Worm (Caenorhabditis elegans) whole organism, L4 larva: ENCODE data around the gene ZC443.1.

ENCODE experiments used
- D1046.2 ChIP-seq: fragments of 200-800 bp; sonication (Bioruptor generic); IDR thresholded peaks from 2 replicates; pipeline ENCODE4 v1.3.6; 2022; ENCODE audit warnings: missing genetic modification characterization, missing compliant biosample characterization
- F10B5.3 ChIP-seq: sonication (generic microtip); optimal IDR thresholded peaks from 2 replicates; lab custom pipeline; 2016; ENCODE audit warnings: mild to moderate bottlenecking, missing genetic modification characterization, missing compliant biosample characterization
- F37D6.2 ChIP-seq: sonication (generic microtip); optimal IDR thresholded peaks from 2 replicates; lab custom pipeline; 2016; ENCODE audit warnings: mild to moderate bottlenecking, missing genetic modification characterization, missing compliant biosample characterization
- F44E2.7 ChIP-seq: fragments of 200-800 bp; sonication (Bioruptor generic); IDR thresholded peaks from 2 replicates; pipeline ENCODE4 v2.1.2; 2022; ENCODE audit warnings: missing genetic modification characterization, missing compliant biosample characterization
- F49E8.2 ChIP-seq: sonication (generic microtip); optimal IDR thresholded peaks from 2 replicates; lab custom pipeline; 2016; ENCODE audit warnings: missing compliant biosample characterization, mild to moderate bottlenecking, missing genetic modification characterization, borderline replicate concordance
- T20F7.1 ChIP-seq: fragments of 200-800 bp; sonication (Bioruptor generic); optimal IDR thresholded peaks from 2 replicates; lab custom pipeline; 2018; ENCODE audit warnings: mild to moderate bottlenecking, missing genetic modification characterization, missing compliant biosample characterization
- T26A8.4 ChIP-seq: fragments of 200-800 bp; sonication (Bioruptor generic); IDR thresholded peaks from 2 replicates; pipeline ENCODE4 v1.3.6; 2022; ENCODE audit warnings: missing genetic modification characterization, missing compliant biosample characterization
- Y105C5A.15 ChIP-seq: fragments of 200-800 bp; sonication (Bioruptor generic); IDR thresholded peaks from 2 replicates; pipeline ENCODE4 v1.3.6; 2022; ENCODE audit warnings: missing genetic modification characterization, missing compliant biosample characterization
- ZK337.2 ChIP-seq: fragments of 200-800 bp; sonication (Bioruptor generic); IDR thresholded peaks from 2 replicates; pipeline ENCODE4 v1.3.6; 2022; ENCODE audit warnings: missing genetic modification reagents, missing genetic modification characterization, missing compliant biosample characterization
- ama-1 ChIP-seq: fragments of 150-350 bp; optimal IDR thresholded peaks from 2 replicates; lab custom pipeline; 2014; ENCODE audit warnings: inconsistent platforms, mixed read lengths
- ceh-28 ChIP-seq: fragments of 150-350 bp; optimal IDR thresholded peaks from 2 replicates; lab custom pipeline; 2014; ENCODE audit warnings: missing biosample characterization, missing genetic modification reagents, missing genetic modification characterization
- ceh-82 ChIP-seq: sonication (generic microtip); optimal IDR thresholded peaks from 2 replicates; lab custom pipeline; 2017; ENCODE audit warnings: missing biosample characterization, missing genetic modification characterization
- cey-2 ChIP-seq: sonication (generic microtip); optimal IDR thresholded peaks from 3 replicates; lab custom pipeline; 2017; ENCODE audit warnings: missing genetic modification characterization, mild to moderate bottlenecking, missing compliant biosample characterization, antibody characterized with exemption, borderline replicate concordance; ENCODE audit not compliant: insufficient read depth
- daf-16 ChIP-seq, 3 experiments: sonication (generic microtip); optimal IDR thresholded peaks; 2 replicates each; lab custom pipeline; 2016 to 2017; ENCODE audit warnings: missing genetic modification characterization in 3 of 3, missing genetic modification reagents in 3 of 3, mild to moderate bottlenecking in 2 of 3, missing compliant biosample characterization in 2 of 3, missing biosample characterization in 1 of 3, moderate library complexity in 1 of 3
- daf-19 ChIP-seq: fragments of 200-800 bp; sonication (Bioruptor generic); conservative IDR thresholded peaks from 2 replicates; pipeline ENCODE4 v1.3.6; 2022; ENCODE audit warnings: missing genetic modification characterization, missing compliant biosample characterization
- dmd-8 ChIP-seq: fragments of 200-800 bp; sonication (Bioruptor generic); IDR thresholded peaks from 2 replicates; pipeline ENCODE4 v1.3.6; 2022; ENCODE audit warnings: missing genetic modification characterization, missing compliant biosample characterization
- dpl-1 ChIP-seq: fragments of 150-350 bp; optimal IDR thresholded peaks from 2 replicates; lab custom pipeline; 2014; ENCODE audit warnings: missing biosample characterization, missing genetic modification reagents, missing genetic modification characterization
- duxl-1 ChIP-seq: sonication (generic microtip); optimal IDR thresholded peaks from 2 replicates; lab custom pipeline; 2016; ENCODE audit warnings: mild to moderate bottlenecking, missing genetic modification characterization, moderate library complexity, missing compliant biosample characterization; ENCODE audit not compliant: poor library complexity
- dve-1 ChIP-seq: sonication (generic microtip); optimal IDR thresholded peaks from 2 replicates; lab custom pipeline; 2017; ENCODE audit warnings: antibody characterized with exemption, mild to moderate bottlenecking, missing genetic modification characterization, missing compliant biosample characterization; ENCODE audit not compliant: insufficient read depth
- egl-43 ChIP-seq: fragments of 200-800 bp; sonication (Bioruptor generic); IDR thresholded peaks from 2 replicates; pipeline ENCODE4 v1.3.6; 2022; ENCODE audit warnings: missing genetic modification reagents, missing genetic modification characterization, missing compliant biosample characterization
- hlh-11 ChIP-seq: fragments of 200-800 bp; sonication (Bioruptor generic); optimal IDR thresholded peaks from 2 replicates; lab custom pipeline; 2018; ENCODE audit warnings: mild to moderate bottlenecking, missing genetic modification characterization, missing compliant biosample characterization
- hlh-30 ChIP-seq: sonication (generic microtip); optimal IDR thresholded peaks from 2 replicates; lab custom pipeline; 2017; ENCODE audit warnings: antibody characterized with exemption, mild to moderate bottlenecking, missing genetic modification characterization, missing compliant biosample characterization; ENCODE audit not compliant: insufficient read depth
- jun-1 ChIP-seq: fragments of 150-350 bp; optimal IDR thresholded peaks from 2 replicates; lab custom pipeline; 2014; ENCODE audit warnings: missing biosample characterization, missing genetic modification reagents, missing genetic modification characterization
- lin-1 ChIP-seq: fragments of 200-800 bp; sonication (Bioruptor generic); IDR thresholded peaks from 2 replicates; pipeline ENCODE4 v1.3.6; 2022; ENCODE audit warnings: missing genetic modification reagents, missing genetic modification characterization, missing compliant biosample characterization
- lin-15B ChIP-seq: fragments of 150-350 bp; sonication (generic microtip); optimal IDR thresholded peaks from 3 replicates; lab custom pipeline; 2014; ENCODE audit warnings: missing biosample characterization, missing genetic modification characterization
- lsy-2 ChIP-seq, 2 experiments: fragments of 150-350 bp in 1 of 2; sonication (generic microtip) in 1 of 2; optimal IDR thresholded peaks; 2 replicates each; lab custom pipeline; 2014 to 2017; ENCODE audit warnings: missing biosample characterization in 2 of 2, missing genetic modification characterization in 2 of 2
- mep-1 ChIP-seq: fragments of 150-350 bp; sonication (generic microtip); optimal IDR thresholded peaks from 3 replicates; lab custom pipeline; 2014; ENCODE audit warnings: missing biosample characterization, missing genetic modification characterization
- nhr-111 ChIP-seq: fragments of 200-800 bp; sonication (Bioruptor generic); optimal IDR thresholded peaks from 2 replicates; lab custom pipeline; 2018; ENCODE audit warnings: mild to moderate bottlenecking, missing genetic modification characterization, missing compliant biosample characterization
- nhr-48 ChIP-seq: sonication (generic microtip); optimal IDR thresholded peaks from 2 replicates; lab custom pipeline; 2016; ENCODE audit warnings: mild to moderate bottlenecking, missing genetic modification characterization, missing compliant biosample characterization
- php-3 ChIP-seq: fragments of 200-800 bp; sonication (Bioruptor generic); IDR thresholded peaks from 2 replicates; pipeline ENCODE4 v1.3.6; 2022; ENCODE audit warnings: missing genetic modification reagents, missing genetic modification characterization, missing compliant biosample characterization
- saeg-2 ChIP-seq: fragments of 200-800 bp; sonication (Bioruptor generic); IDR thresholded peaks from 2 replicates; pipeline ENCODE4 v1.3.6; 2022; ENCODE audit warnings: missing genetic modification reagents, missing genetic modification characterization, missing compliant biosample characterization
- sdz-12 ChIP-seq: fragments of 200-800 bp; sonication (Bioruptor generic); optimal IDR thresholded peaks from 2 replicates; lab custom pipeline; 2018; ENCODE audit warnings: mild to moderate bottlenecking, missing genetic modification characterization, missing compliant biosample characterization
- skn-1 ChIP-seq: fragments of 150-350 bp; optimal IDR thresholded peaks from 2 replicates; lab custom pipeline; 2014; ENCODE audit warnings: missing biosample characterization, missing genetic modification characterization
- snpc-4 ChIP-seq: fragments of 150-350 bp; optimal IDR thresholded peaks from 2 replicates; lab custom pipeline; 2014; ENCODE audit warnings: missing biosample characterization, missing genetic modification characterization
- spr-1 ChIP-seq: sonication (generic microtip); optimal IDR thresholded peaks from 2 replicates; lab custom pipeline; 2016; ENCODE audit warnings: mild to moderate bottlenecking, missing genetic modification characterization, missing compliant biosample characterization
- spr-3 ChIP-seq: fragments of 200-800 bp; sonication (Bioruptor generic); optimal IDR thresholded peaks from 2 replicates; lab custom pipeline; 2018; ENCODE audit warnings: mild to moderate bottlenecking, missing genetic modification characterization, missing compliant biosample characterization
- tra-1 ChIP-seq: fragments of 200-800 bp; sonication (Bioruptor generic); IDR thresholded peaks from 2 replicates; pipeline ENCODE4 v1.3.6; 2022; ENCODE audit warnings: missing genetic modification reagents, missing genetic modification characterization, missing compliant biosample characterization
- unc-62 ChIP-seq, 3 experiments: fragments of 150-350 bp in 1 of 3; sonication (generic microtip); optimal IDR thresholded peaks in 2 of 3; peaks in 1 of 3; 1 replicate in 1 of 3; 2 replicates in 2 of 3; lab custom pipeline; 2014 to 2017; ENCODE audit warnings: missing biosample characterization in 3 of 3, missing genetic modification characterization in 3 of 3, missing genetic modification reagents in 3 of 3, missing genotype in 1 of 3
- zag-1 ChIP-seq: fragments of 150-350 bp; optimal IDR thresholded peaks from 2 replicates; lab custom pipeline; 2014; ENCODE audit warnings: missing biosample characterization, missing genetic modification characterization
- zfp-2 ChIP-seq: sonication (generic microtip); optimal IDR thresholded peaks from 2 replicates; lab custom pipeline; 2016; ENCODE audit warnings: mild to moderate bottlenecking, missing genetic modification characterization, missing compliant biosample characterization
- zfp-3 ChIP-seq: fragments of 200-800 bp; sonication (Bioruptor generic); conservative IDR thresholded peaks from 2 replicates; pipeline ENCODE4 v1.3.6; 2022; ENCODE audit warnings: missing genetic modification reagents, missing genetic modification characterization, missing compliant biosample characterization
- zip-11 ChIP-seq: fragments of 200-800 bp; sonication (Bioruptor generic); IDR thresholded peaks from 2 replicates; pipeline ENCODE4 v1.3.6; 2022; ENCODE audit warnings: missing genetic modification characterization, missing compliant biosample characterization
- ztf-11 ChIP-seq: fragments of 150-350 bp; optimal IDR thresholded peaks from 2 replicates; lab custom pipeline; 2014; ENCODE audit warnings: missing biosample characterization, missing genetic modification characterization
- ztf-7 ChIP-seq: fragments of 150-350 bp; optimal IDR thresholded peaks from 2 replicates; lab custom pipeline; 2014; ENCODE audit warnings: missing biosample characterization, missing genetic modification characterization

Gene ZC443.1

DNA sequence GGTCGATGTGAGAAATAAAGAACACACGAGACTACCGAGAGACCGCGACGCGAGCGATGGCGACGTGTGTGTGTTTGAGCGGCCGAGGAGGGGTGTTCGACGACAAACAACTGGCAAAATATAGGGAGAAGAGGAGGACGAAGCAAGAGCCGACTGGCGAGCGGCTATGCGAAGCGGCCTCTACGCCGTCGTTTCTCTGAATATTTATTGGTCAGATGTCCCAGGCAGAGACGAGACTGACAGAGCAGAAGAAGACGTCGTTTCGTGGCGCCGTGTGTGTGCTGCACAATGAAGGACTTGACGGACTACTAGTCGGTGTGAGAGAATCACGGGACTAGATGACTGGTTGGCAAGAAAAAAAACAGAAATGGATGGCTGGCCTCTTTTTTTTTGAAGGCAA lies 9.3 kb upstream of the ZC443.1 start (continued):
- TF ChIP-seq hlh-30 (tag; lab: Kevin White, UChicago): peak; percentile 83
- no peak for TF ChIP-seq sdz-12 (GFP tag; lab: Kevin White, UChicago)
- TF ChIP-seq cey-2 (tag; lab: Kevin White, UChicago): no peak
- TF ChIP-seq saeg-2 (GFP tag; lab: Robert Waterston, UW): no peak
- peak; percentile 75 for TF ChIP-seq F37D6.2 (tag; lab: Kevin White, UChicago)
- TF ChIP-seq zfp-2 (tag; lab: Kevin White, UChicago): no peak
- no peak for TF ChIP-seq egl-43 (GFP tag; lab: Robert Waterston, UW)
- no peak for TF ChIP-seq lin-15B
- TF ChIP-seq T26A8.4 (GFP tag; lab: Robert Waterston, UW): no peak
- no peak for TF ChIP-seq dpl-1 (GFP tag; lab: Kevin White, UChicago)
- no peak for TF ChIP-seq T20F7.1

DNA sequence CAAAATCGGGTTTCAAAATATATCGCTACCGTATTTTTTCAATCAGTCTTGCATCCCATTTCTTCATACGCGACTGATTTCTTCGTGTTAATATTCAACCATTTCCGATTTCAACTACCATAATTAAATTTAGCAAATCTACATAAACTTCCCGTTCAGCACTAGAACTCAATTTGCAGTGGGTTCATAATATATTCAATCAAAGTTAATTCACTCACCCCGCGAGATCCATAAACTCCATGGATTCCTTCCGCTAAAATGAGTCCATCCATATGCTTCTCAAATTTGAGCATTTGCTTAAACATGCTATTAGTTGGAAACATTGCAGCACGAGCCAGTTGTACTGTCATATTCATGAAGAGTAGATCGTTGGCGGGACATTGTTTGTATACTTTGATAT lies 8.6 kb upstream of the ZC443.1 start:
- no peak for TF ChIP-seq F44E2.7 (GFP tag; lab: Robert Waterston, UW)
- TF ChIP-seq unc-62 (GFP tag; optimal IDR thresholded peaks at IDR 0.05 in 1 of 2; lab: Kevin White, UChicago): peak in 1 of 2 experiments; percentile 10
- TF ChIP-seq unc-62 (tag; optimal IDR thresholded peaks at IDR 0.05; lab: Kevin White, UChicago): no peak
- TF ChIP-seq nhr-111 (GFP tag; lab: Kevin White, UChicago): no peak
- no peak for TF ChIP-seq lin-1 (GFP tag; lab: Robert Waterston, UW)
- no peak for TF ChIP-seq daf-19 (GFP tag; lab: Robert Waterston, UW)
- no peak for TF ChIP-seq zag-1 (tag; lab: Kevin White, UChicago)

DNA sequence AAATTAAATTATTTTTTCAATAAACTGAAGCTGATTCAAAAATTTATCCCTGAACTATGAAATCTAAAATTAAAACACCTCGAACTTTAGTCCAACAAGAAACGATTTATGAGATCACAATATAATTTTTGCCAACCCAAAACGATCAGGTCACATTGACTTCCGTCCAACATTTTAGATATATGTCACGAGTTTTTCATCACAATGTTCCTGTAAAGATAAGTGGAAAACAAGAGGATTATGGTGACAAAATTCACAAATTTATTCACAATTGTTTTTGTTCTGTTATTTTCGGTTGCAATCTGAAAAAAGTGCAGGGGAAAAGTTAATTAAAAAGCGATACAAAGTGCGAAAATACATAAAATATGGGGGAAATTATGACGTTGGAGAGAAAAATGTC lies 6.8 kb upstream of the ZC443.1 start:
- TF ChIP-seq unc-62 (GFP tag; optimal IDR thresholded peaks at IDR 0.05 in 1 of 2; lab: Kevin White, UChicago): peak in 1 of 2 experiments; percentile 74
- no peak for TF ChIP-seq unc-62 (tag; optimal IDR thresholded peaks at IDR 0.05; lab: Kevin White, UChicago)
- no peak for TF ChIP-seq ceh-28 (tag; lab: Kevin White, UChicago)
- peak; percentile 4 for TF ChIP-seq mep-1 (tag; lab: Kevin White, UChicago)
- TF ChIP-seq nhr-48 (tag; lab: Kevin White, UChicago): no peak
- TF ChIP-seq hlh-11 (tag; lab: Kevin White, UChicago): no peak
- peak; percentile 12 to 47 for TF ChIP-seq lsy-2 (tag; optimal IDR thresholded peaks at IDR 0.05; lab: Kevin White, UChicago)
- TF ChIP-seq php-3 (GFP tag; lab: Robert Waterston, UW): no peak
- TF ChIP-seq jun-1: no peak
- peak; percentile 37 for TF ChIP-seq hlh-30 (tag; lab: Kevin White, UChicago)

DNA sequence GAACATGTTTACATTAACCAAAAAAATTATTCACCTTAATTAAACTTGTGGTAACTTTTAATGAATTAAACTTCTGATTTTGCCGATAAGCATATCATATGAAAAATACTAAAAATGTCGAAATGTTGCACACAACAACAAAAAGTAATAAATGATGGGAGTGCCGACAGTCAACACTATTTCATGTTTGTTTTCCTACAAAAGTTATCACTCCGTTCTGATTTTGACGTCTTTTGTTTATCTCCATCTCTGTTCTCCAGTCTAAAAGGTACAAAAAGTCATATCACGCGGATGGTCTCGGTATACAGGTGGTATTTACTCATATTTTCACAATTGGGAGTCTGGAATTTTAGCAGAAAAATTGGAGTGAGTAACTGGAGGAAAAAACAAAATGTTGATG lies 5.5 kb upstream of the ZC443.1 start:
- TF ChIP-seq spr-1 (tag; lab: Kevin White, UChicago): no peak
- no peak for TF ChIP-seq ceh-28 (tag; lab: Kevin White, UChicago)
- TF ChIP-seq saeg-2 (GFP tag; lab: Robert Waterston, UW): no peak
- TF ChIP-seq ztf-11 (tag; lab: Kevin White, UChicago): no peak
- peak; percentile 0 for TF ChIP-seq hlh-11 (tag; lab: Kevin White, UChicago)
- no peak for TF ChIP-seq zfp-3 (GFP tag; lab: Robert Waterston, UW)
- no peak for TF ChIP-seq Y105C5A.15
- no peak for TF ChIP-seq tra-1 (GFP tag; lab: Robert Waterston, UW)
- no peak for TF ChIP-seq snpc-4 (tag; lab: Kevin White, UChicago)
- TF ChIP-seq D1046.2 (GFP tag; lab: Robert Waterston, UW): no peak
- TF ChIP-seq egl-43 (GFP tag; lab: Robert Waterston, UW): no peak
- no peak for TF ChIP-seq ZK337.2
- peak; percentile 52 for TF ChIP-seq dve-1 (tag; lab: Kevin White, UChicago)
- TF ChIP-seq dmd-8 (GFP tag; lab: Robert Waterston, UW): no peak
- TF ChIP-seq duxl-1: no peak
- TF ChIP-seq zip-11 (GFP tag; lab: Robert Waterston, UW): no peak
- no peak for TF ChIP-seq skn-1 (tag; lab: Kevin White, UChicago)
- no peak for TF ChIP-seq spr-3
- TF ChIP-seq ztf-7 (tag; lab: Kevin White, UChicago): no peak
- no peak for TF ChIP-seq daf-16 (GFP tag; optimal IDR thresholded peaks at IDR 0.05; lab: Kevin White, UChicago)
- TF ChIP-seq daf-16 (tag; optimal IDR thresholded peaks at IDR 0.05; lab: Kevin White, UChicago): peak; percentile 89
- no peak for TF ChIP-seq ama-1
- no peak for TF ChIP-seq F10B5.3
- no peak for TF ChIP-seq F44E2.7 (GFP tag; lab: Robert Waterston, UW)
- TF ChIP-seq ceh-82 (tag; lab: Kevin White, UChicago): no peak
- TF ChIP-seq lsy-2 (tag; optimal IDR thresholded peaks at IDR 0.05; lab: Kevin White, UChicago): no peak
- TF ChIP-seq F49E8.2 (tag; lab: Kevin White, UChicago): no peak
